Worm (Caenorhabditis elegans) whole organism, L4 larva: ENCODE results near the gene F53G2.1.

Experiments
- ces-1 ChIP-seq: fragments of 150-350 bp; sonication (generic microtip); optimal IDR thresholded peaks from 4 replicates; lab custom pipeline; 2014; ENCODE audit warnings: missing biosample characterization, missing genetic modification reagents, missing genetic modification characterization
- egl-27 ChIP-seq: sonication (generic microtip); optimal IDR thresholded peaks from 3 replicates; lab custom pipeline; 2017; ENCODE audit warnings: missing biosample characterization, missing genetic modification reagents, missing genetic modification characterization
- hlh-30 ChIP-seq: sonication (generic microtip); optimal IDR thresholded peaks from 2 replicates; lab custom pipeline; 2017; ENCODE audit warnings: antibody characterized with exemption, mild to moderate bottlenecking, missing genetic modification characterization, missing compliant biosample characterization; ENCODE audit not compliant: insufficient read depth
- lin-13 ChIP-seq: fragments of 150-350 bp; optimal IDR thresholded peaks from 2 replicates; lab custom pipeline; 2014; ENCODE audit warnings: missing biosample characterization, missing genetic modification reagents, missing genetic modification characterization
- nhr-77 ChIP-seq: fragments of 150-350 bp; optimal IDR thresholded peaks from 2 replicates; lab custom pipeline; 2014; ENCODE audit warnings: missing biosample characterization, missing genetic modification characterization

DNA sequence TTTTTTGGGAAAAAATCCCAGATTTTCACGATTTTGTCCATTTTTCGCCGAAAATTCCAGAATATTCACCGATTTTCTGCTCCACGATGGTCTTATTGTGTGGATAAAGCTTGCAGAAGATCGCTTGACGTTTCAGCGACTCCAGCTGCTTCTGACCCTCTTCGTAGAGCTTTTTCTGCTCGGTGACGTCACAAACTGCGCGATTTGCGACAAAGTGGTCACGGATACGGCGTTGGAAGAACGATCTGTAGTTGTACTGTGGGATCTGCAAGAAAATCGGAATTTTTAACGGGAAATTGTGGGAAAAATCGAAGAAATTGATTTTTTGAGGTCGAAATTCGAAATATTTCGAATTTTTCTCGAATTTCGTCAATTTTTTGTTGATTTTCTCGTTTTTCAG is 9.9 kb upstream of the F53G2.1 start, which contains the start of gene mnat-1:
- TF ChIP-seq lin-13 (GFP tag; lab: Kevin White, UChicago) (no peak), nhr-77 (tag; lab: Kevin White, UChicago) (no peak), hlh-30 (no peak), egl-27 (no peak), ces-1 (GFP tag; lab: Kevin White, UChicago) (no peak)
